Worm (Caenorhabditis elegans) whole organism, young adult: ENCODE measurements around the gene enpp-1.

ENCODE experiments used
- B0035.1 ChIP-seq: sonication (generic microtip); optimal IDR thresholded peaks from 2 replicates; lab custom pipeline; 2016; ENCODE audit warnings: missing genetic modification characterization, mild to moderate bottlenecking, missing compliant biosample characterization, missing genotype, missing genetic modification reagents
- C06A6.2 ChIP-seq: fragments of 200-800 bp; sonication (Bioruptor generic); conservative IDR thresholded peaks from 2 replicates; pipeline ENCODE4 v1.3.6; 2022; ENCODE audit warnings: missing genetic modification characterization, missing compliant biosample characterization
- F33H1.4 ChIP-seq: fragments of 200-800 bp; sonication (Bioruptor generic); IDR thresholded peaks from 2 replicates; pipeline ENCODE4 v1.3.6; 2022; ENCODE audit warnings: missing genetic modification reagents, missing genetic modification characterization, missing compliant biosample characterization
- F37B4.10 ChIP-seq: fragments of 200-800 bp; sonication (Bioruptor generic); IDR thresholded peaks from 2 replicates; pipeline ENCODE4 v1.3.6; 2022; ENCODE audit warnings: missing genetic modification characterization, missing compliant biosample characterization
- F52B5.7 ChIP-seq: sonication (generic microtip); optimal IDR thresholded peaks from 2 replicates; lab custom pipeline; 2016; ENCODE audit warnings: mild to moderate bottlenecking, missing genetic modification characterization, missing compliant biosample characterization
- F55B11.4 ChIP-seq: sonication (generic microtip); optimal IDR thresholded peaks from 2 replicates; lab custom pipeline; 2016; ENCODE audit warnings: missing compliant biosample characterization, missing genetic modification characterization, borderline replicate concordance; ENCODE audit not compliant: insufficient read depth
- F57C9.4 ChIP-seq: sonication (generic microtip); optimal IDR thresholded peaks from 2 replicates; lab custom pipeline; 2017; ENCODE audit warnings: mild to moderate bottlenecking, missing genetic modification characterization, missing compliant biosample characterization
- T07F8.4 ChIP-seq: sonication (generic microtip); optimal IDR thresholded peaks from 2 replicates; lab custom pipeline; 2016; ENCODE audit warnings: mild to moderate bottlenecking, missing genetic modification characterization, moderate library complexity, missing compliant biosample characterization
- Y53F4B.3 ChIP-seq: fragments of 200-800 bp; sonication (Bioruptor generic); IDR thresholded peaks from 2 replicates; pipeline ENCODE4 v1.3.6; 2022; ENCODE audit warnings: missing genetic modification reagents, missing genetic modification characterization, missing compliant biosample characterization
- Y95B8A.8 ChIP-seq: fragments of 200-800 bp; sonication (Bioruptor generic); IDR thresholded peaks from 2 replicates; pipeline ENCODE4 v1.3.6; 2022; ENCODE audit warnings: missing genetic modification reagents, missing genetic modification characterization, missing compliant biosample characterization
- aptf-3 ChIP-seq: fragments of 200-800 bp; sonication (Bioruptor generic); IDR thresholded peaks from 2 replicates; pipeline ENCODE4 v1.3.6; 2022; ENCODE audit warnings: missing genetic modification characterization, missing compliant biosample characterization
- atf-7 ChIP-seq: sonication (generic microtip); optimal IDR thresholded peaks from 2 replicates; lab custom pipeline; 2017; ENCODE audit warnings: mild to moderate bottlenecking, missing genetic modification characterization, missing compliant biosample characterization
- ccch-3 ChIP-seq: fragments of 200-800 bp; sonication (Bioruptor generic); optimal IDR thresholded peaks from 2 replicates; lab custom pipeline; 2018; ENCODE audit warnings: mild to moderate bottlenecking, missing genetic modification characterization, missing compliant biosample characterization
- cebp-2 ChIP-seq: fragments of 200-800 bp; sonication (Bioruptor generic); IDR thresholded peaks from 2 replicates; pipeline ENCODE4 v1.3.6; 2022; ENCODE audit warnings: missing genetic modification characterization, missing compliant biosample characterization
- ceh-40 ChIP-seq: fragments of 200-800 bp; sonication (Bioruptor generic); IDR thresholded peaks from 2 replicates; pipeline ENCODE4 v1.3.6; 2022; ENCODE audit warnings: missing genetic modification characterization, missing compliant biosample characterization
- chd-7 ChIP-seq: sonication (generic microtip); optimal IDR thresholded peaks from 2 replicates; lab custom pipeline; 2016; ENCODE audit warnings: mild to moderate bottlenecking, missing genetic modification characterization, moderate library complexity, missing compliant biosample characterization
- egl-18 ChIP-seq: fragments of 200-800 bp; sonication (Bioruptor generic); IDR thresholded peaks from 2 replicates; pipeline ENCODE4 v1.3.6; 2022; ENCODE audit warnings: missing genetic modification reagents, missing genetic modification characterization, missing compliant biosample characterization
- egrh-3 ChIP-seq: fragments of 200-800 bp; sonication (Bioruptor generic); IDR thresholded peaks from 2 replicates; pipeline ENCODE4 v1.3.6; 2022; ENCODE audit warnings: missing genetic modification reagents, missing genetic modification characterization, missing compliant biosample characterization
- ekl-4 ChIP-seq: fragments of 200-800 bp; sonication (Bioruptor generic); IDR thresholded peaks from 2 replicates; pipeline ENCODE4 v1.3.6; 2022; ENCODE audit warnings: missing genetic modification reagents, missing genetic modification characterization, missing compliant biosample characterization
- gei-17 ChIP-seq: fragments of 200-800 bp; sonication (Bioruptor generic); optimal IDR thresholded peaks from 2 replicates; lab custom pipeline; 2018; ENCODE audit warnings: mild to moderate bottlenecking, missing genetic modification characterization, missing compliant biosample characterization
- hsf-1 ChIP-seq: fragments of 200-800 bp; sonication (Bioruptor generic); IDR thresholded peaks from 2 replicates; pipeline ENCODE4 v1.3.6; 2022; ENCODE audit warnings: missing genetic modification reagents, missing genetic modification characterization, missing compliant biosample characterization
- lin-54 ChIP-seq: fragments of 200-800 bp; sonication (Bioruptor generic); optimal IDR thresholded peaks from 2 replicates; lab custom pipeline; 2018; ENCODE audit warnings: mild to moderate bottlenecking, missing genetic modification characterization, missing compliant biosample characterization
- lsy-27 ChIP-seq: sonication (generic microtip); optimal IDR thresholded peaks from 2 replicates; lab custom pipeline; 2017; ENCODE audit warnings: missing genetic modification characterization, mild to moderate bottlenecking, missing compliant biosample characterization, antibody characterized with exemption, missing genotype, borderline replicate concordance; ENCODE audit not compliant: insufficient read depth
- madf-8 ChIP-seq: fragments of 200-800 bp; sonication (Bioruptor generic); conservative IDR thresholded peaks from 2 replicates; pipeline ENCODE4 v1.3.6; 2022; ENCODE audit warnings: missing genetic modification reagents, missing genetic modification characterization, missing compliant biosample characterization
- mcd-1 ChIP-seq: fragments of 200-800 bp; sonication (Bioruptor generic); IDR thresholded peaks from 2 replicates; pipeline ENCODE4 v1.3.6; 2022; ENCODE audit warnings: missing genetic modification reagents, missing genetic modification characterization, missing compliant biosample characterization
- mel-28 ChIP-seq: sonication (generic microtip); optimal IDR thresholded peaks from 2 replicates; lab custom pipeline; 2016; ENCODE audit warnings: borderline replicate concordance, mild to moderate bottlenecking, missing genetic modification characterization, missing compliant biosample characterization
- nhr-27 ChIP-seq: fragments of 200-800 bp; sonication (Bioruptor generic); optimal IDR thresholded peaks from 2 replicates; lab custom pipeline; 2018; ENCODE audit warnings: mild to moderate bottlenecking, missing genetic modification characterization, moderate library complexity, missing compliant biosample characterization
- pha-4 ChIP-seq: fragments of 150-350 bp; sonication (generic microtip); optimal IDR thresholded peaks from 2 replicates; lab custom pipeline; 2014; ENCODE audit warnings: missing biosample characterization, missing genetic modification reagents, missing genetic modification characterization
- rcor-1 ChIP-seq: fragments of 200-800 bp; sonication (Bioruptor generic); IDR thresholded peaks from 2 replicates; pipeline ENCODE4 v1.3.6; 2022; ENCODE audit warnings: missing genetic modification reagents, missing genetic modification characterization, missing compliant biosample characterization
- repo-1 ChIP-seq: sonication (generic microtip); optimal IDR thresholded peaks from 2 replicates; lab custom pipeline; 2017; ENCODE audit warnings: mild to moderate bottlenecking, missing genetic modification characterization, missing compliant biosample characterization
- sea-2 ChIP-seq: fragments of 200-800 bp; sonication (Bioruptor generic); IDR thresholded peaks from 2 replicates; pipeline ENCODE4 v1.3.6; 2022; ENCODE audit warnings: missing genetic modification characterization, missing compliant biosample characterization
- tlf-1 ChIP-seq: fragments of 200-800 bp; sonication (Bioruptor generic); optimal IDR thresholded peaks from 2 replicates; lab custom pipeline; 2018; ENCODE audit warnings: mild to moderate bottlenecking, missing genetic modification characterization, missing compliant biosample characterization
- unc-130 ChIP-seq: sonication (generic microtip); optimal IDR thresholded peaks from 2 replicates; lab custom pipeline; 2016; ENCODE audit warnings: missing genetic modification reagents, missing genetic modification characterization, missing compliant biosample characterization
- xnd-1 ChIP-seq: sonication (generic microtip); optimal IDR thresholded peaks from 2 replicates; lab custom pipeline; 2016; ENCODE audit warnings: missing genotype, missing genetic modification reagents, missing genetic modification characterization, missing compliant biosample characterization
- ztf-28 ChIP-seq: fragments of 200-800 bp; sonication (Bioruptor generic); IDR thresholded peaks from 2 replicates; pipeline ENCODE4 v1.3.6; 2022; ENCODE audit warnings: missing genetic modification reagents, missing genetic modification characterization, missing compliant biosample characterization
- ztf-6 ChIP-seq: fragments of 200-800 bp; sonication (Bioruptor generic); IDR thresholded peaks from 2 replicates; pipeline ENCODE4 v1.3.6; 2022; ENCODE audit warnings: missing genetic modification reagents, missing genetic modification characterization, missing compliant biosample characterization

enpp-1 gene

DNA sequence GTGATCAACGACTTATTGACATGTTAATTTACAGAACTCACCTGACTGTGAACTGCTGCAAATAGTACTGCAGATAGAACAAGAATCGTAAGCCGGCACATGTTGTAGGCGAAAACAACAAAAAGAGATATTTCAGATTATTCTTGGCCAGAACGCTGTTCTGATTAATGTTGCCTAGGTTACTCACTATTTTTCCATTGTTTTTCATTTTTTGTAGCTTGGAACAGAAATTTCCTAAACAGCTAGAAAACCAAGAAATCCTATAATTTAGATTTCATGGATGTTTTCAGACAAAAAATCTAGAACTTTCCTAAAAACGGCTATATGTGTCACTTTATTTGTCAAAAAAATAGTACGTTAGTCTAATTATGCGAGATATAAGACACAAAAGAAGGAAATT is 23.3 kb downstream of the enpp-1 start, which contains the start of gene C27A7.9:
Gene C27A7.9 (minus strand): TSS at position 101 of the 400 bp plus-strand sequence.
- no peak for TF ChIP-seq lsy-27 (tag; lab: Kevin White, UChicago)
- TF ChIP-seq mcd-1 (GFP tag; lab: Robert Waterston, UW), result no peak
- TF ChIP-seq B0035.1, result no peak
- no peak for TF ChIP-seq sea-2
- TF ChIP-seq unc-130 (GFP tag; lab: Kevin White, UChicago), result no peak
- TF ChIP-seq tlf-1 (GFP tag; lab: Kevin White, UChicago), result no peak
- no peak for TF ChIP-seq Y95B8A.8
- TF ChIP-seq hsf-1 (GFP tag; lab: Robert Waterston, UW), result no peak
- TF ChIP-seq ceh-40, result no peak
- no peak for TF ChIP-seq C06A6.2

- 0 out of 2 replicates have a peak, but pooled peaks have one; percentile 19 for TF ChIP-seq ztf-6 (GFP tag; lab: Robert Waterston, UW)
- no peak for TF ChIP-seq xnd-1
- TF ChIP-seq egrh-3 (GFP tag; lab: Robert Waterston, UW), result 0 out of 2 replicates have a peak, but pooled peaks have one; percentile 21
Measured at ce11 chrV:12158377-12158776, 27.1 kb downstream of the enpp-1 start.

- no peak for TF ChIP-seq ztf-28 (GFP tag; lab: Robert Waterston, UW)
- TF ChIP-seq F33H1.4 (GFP tag; lab: Robert Waterston, UW), result no peak
- TF ChIP-seq rcor-1, result no peak
- TF ChIP-seq T07F8.4 (tag; lab: Kevin White, UChicago), result no peak
- TF ChIP-seq F57C9.4 (tag; lab: Kevin White, UChicago), result no peak
- TF ChIP-seq B0035.1, result no peak
- no peak for TF ChIP-seq ccch-3 (GFP tag; lab: Kevin White, UChicago)
Measured at ce11 chrV:12159975-12160374, 28.7 kb downstream of the enpp-1 start.

DNA sequence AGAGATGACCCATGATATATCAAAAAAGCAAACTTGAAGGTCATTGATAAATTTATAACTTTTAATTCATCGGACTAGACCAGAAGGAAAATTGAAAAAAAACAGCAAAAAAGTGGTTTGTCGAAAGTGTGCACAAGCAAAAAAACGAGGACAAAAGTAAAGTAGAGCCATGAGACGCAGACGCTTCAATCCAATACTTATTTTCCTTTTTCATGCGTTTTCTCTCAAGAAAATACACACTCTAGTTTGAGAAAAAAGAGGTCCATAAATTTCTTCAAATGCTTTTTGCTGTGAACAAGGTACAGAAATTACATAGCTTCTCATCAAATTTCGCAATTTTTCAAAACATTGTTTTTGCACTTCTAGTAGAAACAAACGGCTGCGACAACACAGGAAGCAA is 29.9 kb downstream of the enpp-1 start:
- no peak for TF ChIP-seq repo-1
- TF ChIP-seq F52B5.7, result no peak
- TF ChIP-seq cebp-2 (GFP tag; lab: Robert Waterston, UW), result no peak
- TF ChIP-seq unc-130 (GFP tag; lab: Kevin White, UChicago), result no peak
- TF ChIP-seq sea-2, result no peak
- TF ChIP-seq atf-7 (tag; lab: Kevin White, UChicago), result no peak
- TF ChIP-seq nhr-27 (tag; lab: Kevin White, UChicago), result no peak
- no peak for TF ChIP-seq pha-4
- no peak for TF ChIP-seq gei-17 (GFP tag; lab: Kevin White, UChicago)
- TF ChIP-seq chd-7 (tag; lab: Kevin White, UChicago), result no peak
- no peak for TF ChIP-seq xnd-1
- no peak for TF ChIP-seq F37B4.10
- TF ChIP-seq lin-54 (GFP tag; lab: Kevin White, UChicago), result no peak
- TF ChIP-seq ceh-40, result no peak
- TF ChIP-seq Y53F4B.3 (GFP tag; lab: Robert Waterston, UW), result no peak
- no peak for TF ChIP-seq egl-18 (GFP tag; lab: Robert Waterston, UW)
- no peak for TF ChIP-seq mel-28 (tag; lab: Kevin White, UChicago)
- TF ChIP-seq F55B11.4, result no peak
- no peak for TF ChIP-seq aptf-3 (GFP tag; lab: Robert Waterston, UW)

ce11 chrV:12162220-12162619 is 31.0 kb downstream of the enpp-1 start, which contains the start of gene C27A7.5:
TSS of gene C27A7.5 (minus strand) at chrV:12162320.
- TF ChIP-seq rcor-1 (no peak), ztf-6 (GFP tag; lab: Robert Waterston, UW) (no peak), madf-8 (GFP tag; lab: Robert Waterston, UW) (no peak), F55B11.4 (no peak), ekl-4 (GFP tag; lab: Robert Waterston, UW) (no peak)
- TF ChIP-seq, all 124 proteins: peak for 0
